Worm (Caenorhabditis elegans): ENCODE data around the gene oac-22.
"Not testable (repeated sequence)": the region's sequence is repeated elsewhere in the genome, so short reads cannot be mapped to it uniquely, and the experiment has no call there.

The oac-22 gene

ce11 chrIV:3919506-3919905, 34.0 kb downstream of the oac-22 start, which contains the start of gene srz-19:
srz-19 (plus strand) TSS chrIV:3919806.
- TF ChIP-seq lin-32 (GFP tag; optimal IDR thresholded peaks at IDR 0.05) (no peak), ztf-11 (tag; optimal IDR thresholded peaks at IDR 0.05) (no peak), pha-4 (tag; optimal IDR thresholded peaks at IDR 0.05) (no peak), mab-5 (tag; optimal IDR thresholded peaks at IDR 0.05) (no peak), unc-120 (tag; optimal IDR thresholded peaks at IDR 0.05; ENCODE audit: poor library complexity, severe bottlenecking) (no peak), nhr-12 (tag; optimal IDR thresholded peaks at IDR 0.05) (no peak), ceh-83 (GFP tag; optimal IDR thresholded peaks at IDR 0.05) (no peak), elt-1 (tag; optimal IDR thresholded peaks at IDR 0.05; ENCODE audit: borderline replicate concordance, insufficient read depth) (no peak), blmp-1 (tag; optimal IDR thresholded peaks at IDR 0.05) (no peak), hlh-1 (tag; optimal IDR thresholded peaks at IDR 0.05) (no peak), M03D4.4 (tag; optimal IDR thresholded peaks at IDR 0.05) (no peak), bed-3 (GFP tag; optimal IDR thresholded peaks at IDR 0.05) (no peak), nhr-76 (tag; optimal IDR thresholded peaks at IDR 0.05) (no peak), tbx-8 (GFP tag; optimal IDR thresholded peaks at IDR 0.05) (no peak), sptf-1 (tag; optimal IDR thresholded peaks at IDR 0.05) (no peak), mls-2 (tag; optimal IDR thresholded peaks at IDR 0.05) (no peak)

- no peak for TF ChIP-seq sptf-1 (tag; optimal IDR thresholded peaks at IDR 0.05)
- no peak for TF ChIP-seq unc-39 (tag; optimal IDR thresholded peaks at IDR 0.05)
- TF ChIP-seq flh-1 (GFP tag; optimal IDR thresholded peaks at IDR 0.05): no peak
- TF ChIP-seq lsy-2 (tag; optimal IDR thresholded peaks at IDR 0.05): no peak
- no peak for TF ChIP-seq M03D4.4 (tag; optimal IDR thresholded peaks at IDR 0.05)
- TF ChIP-seq bed-3 (GFP tag; optimal IDR thresholded peaks at IDR 0.05): no peak
- TF ChIP-seq blmp-1 (tag; optimal IDR thresholded peaks at IDR 0.05): no peak
Observed at ce11 chrIV:3921898-3922297, 36.4 kb downstream of the oac-22 start, which contains the start of gene clec-67. clec-67 (plus strand) TSS chrIV:3922165.

ce11 chrIV:3926117-3926516, 40.6 kb downstream of the oac-22 start, which contains the start of gene clec-68:
clec-68 (plus strand) TSS chrIV:3926417.
- TF ChIP-seq mep-1 (tag; optimal IDR thresholded peaks at IDR 0.05): no peak
- TF ChIP-seq unc-120 (tag; optimal IDR thresholded peaks at IDR 0.05; ENCODE audit: poor library complexity, severe bottlenecking): no peak
- no peak for TF ChIP-seq snpc-4 (tag; optimal IDR thresholded peaks at IDR 0.05)
- no peak for TF ChIP-seq bed-3 (GFP tag; optimal IDR thresholded peaks at IDR 0.05)
- TF ChIP-seq blmp-1 (tag; optimal IDR thresholded peaks at IDR 0.05): no peak
- no peak for TF ChIP-seq cnd-1 (tag; optimal IDR thresholded peaks at IDR 0.05)
- TF ChIP-seq mls-2 (tag; optimal IDR thresholded peaks at IDR 0.05): no peak
- no peak for TF ChIP-seq zip-8 (tag; optimal IDR thresholded peaks at IDR 0.05)
- TF ChIP-seq unc-62 (GFP tag; optimal IDR thresholded peaks at IDR 0.05): no peak

- not testable (repeated sequence) for TF ChIP-seq elt-3, cnd-1, ceh-39 (tag; optimal IDR thresholded peaks at IDR 0.05)
Observed at ce11 chrIV:3932408-3932807, 46.9 kb downstream of the oac-22 start, which contains the start of gene clec-70. clec-70 (plus strand) TSS chrIV:3932708.

- TF ChIP-seq nhr-28 (tag; optimal IDR thresholded peaks at IDR 0.05) (no peak), sptf-1 (tag; optimal IDR thresholded peaks at IDR 0.05) (no peak), unc-62 (GFP tag; optimal IDR thresholded peaks at IDR 0.05) (no peak), lin-13 (tag; optimal IDR thresholded peaks at IDR 0.05) (no peak), bed-3 (GFP tag; optimal IDR thresholded peaks at IDR 0.05) (no peak), flh-1 (GFP tag; optimal IDR thresholded peaks at IDR 0.05) (no peak), ztf-11 (tag; optimal IDR thresholded peaks at IDR 0.05) (no peak), lin-32 (GFP tag; optimal IDR thresholded peaks at IDR 0.05) (no peak), mab-5 (tag; optimal IDR thresholded peaks at IDR 0.05) (no peak), unc-120 (tag; optimal IDR thresholded peaks at IDR 0.05; ENCODE audit: poor library complexity, severe bottlenecking) (no peak)
Observed at ce11 chrIV:3937097-3937496, 51.6 kb downstream of the oac-22 start, which contains the start of gene clec-71. clec-71 (plus strand) TSS chrIV:3937458.
